Fruit fly (Drosophila melanogaster): Measurements from ENCODE around the gene Crag.

The Crag gene

dm6 chrX:8601165-8601564 is 9.3 kb downstream of the Crag start (continued):
- peak; percentile 44 for TF ChIP-seq CG2712 (tag; optimal IDR thresholded peaks at IDR 0.05)
- TF ChIP-seq pnt (GFP tag; optimal IDR thresholded peaks at IDR 0.05) = peak; percentile 0
- TF ChIP-seq trem (tag; optimal IDR thresholded peaks at IDR 0.05) = peak; percentile 21
- TF ChIP-seq dpn (GFP tag; optimal IDR thresholded peaks at IDR 0.05) = peak in 1 of 2 experiments; percentile 47
- peak; percentile 38 for TF ChIP-seq lilli (GFP tag; optimal IDR thresholded peaks at IDR 0.05)
- TF ChIP-seq Atf3 (GFP tag; optimal IDR thresholded peaks at IDR 0.05) = no peak
- TF ChIP-seq CG18262 (tag; optimal IDR thresholded peaks at IDR 0.05) = peak; percentile 40
- no peak for TF ChIP-seq HmgZ (tag; optimal IDR thresholded peaks at IDR 0.05)
- peak; percentile 31 for TF ChIP-seq zfh2 (GFP tag; optimal IDR thresholded peaks at IDR 0.05)
- peak; percentile 44; the same call in 1 of the 2 replicates for TF ChIP-seq CG14014 (GFP tag; IDR thresholded peaks at IDR 0.05)
- peak; percentile 2 for TF ChIP-seq CG13424 (tag; optimal IDR thresholded peaks at IDR 0.05)
- TF ChIP-seq pb (GFP tag; optimal IDR thresholded peaks at IDR 0.05) = no peak
- peak; percentile 64 for TF ChIP-seq CG17328 (GFP tag; IDR thresholded peaks at IDR 0.05)
- peak; percentile 63 for TF ChIP-seq zfh1 (GFP tag; IDR thresholded peaks at IDR 0.05)
- TF ChIP-seq ci (GFP tag; IDR thresholded peaks at IDR 0.05) = 0 out of 3 replicates have a peak, but pooled peaks have one; percentile 45
- TF ChIP-seq Dek (tag; optimal IDR thresholded peaks at IDR 0.05) = no peak
- TF ChIP-seq Ets65A (GFP tag) = peak; percentile 81
- TF ChIP-seq pan (optimal IDR thresholded peaks at IDR 0.05) = no peak
- peak in 1 of 2 experiments; percentile 52 for TF ChIP-seq pan (GFP tag; optimal IDR thresholded peaks at IDR 0.05 in 1 of 2, IDR thresholded peaks at IDR 0.05 in 1 of 2)
- TF ChIP-seq Trl (optimal IDR thresholded peaks at IDR 0.05) = no peak
- TF ChIP-seq Trl (GFP tag; optimal IDR thresholded peaks at IDR 0.05) = no peak
- no peak for TF ChIP-seq CG17912 (GFP tag; optimal IDR thresholded peaks at IDR 0.05)
- TF ChIP-seq ranshi (GFP tag; IDR thresholded peaks at IDR 0.05) = 0 out of 2 replicates have a peak, but pooled peaks have one; percentile 30
- TF ChIP-seq bab2 (GFP tag; optimal IDR thresholded peaks at IDR 0.05) = peak; percentile 8
- no peak for TF ChIP-seq hkb (optimal IDR thresholded peaks at IDR 0.05)
- peak; percentile 63; the same call in 1 of the 2 replicates for TF ChIP-seq hkb (GFP tag; IDR thresholded peaks at IDR 0.05)
- 0 out of 2 replicates have a peak, but pooled peaks have one; percentile 28 for TF ChIP-seq esg (GFP tag; conservative IDR thresholded peaks at IDR 0.05)
- peak; percentile 34 for TF ChIP-seq CG8388 (GFP tag; optimal IDR thresholded peaks at IDR 0.05)
- no peak for TF ChIP-seq aop (GFP tag; IDR thresholded peaks at IDR 0.05)
- TF ChIP-seq dysf (GFP tag; IDR thresholded peaks at IDR 0.05) = peak; percentile 65
- peak; percentile 24 for TF ChIP-seq CG8924 (tag; optimal IDR thresholded peaks at IDR 0.05)
- peak; percentile 36; the same call in 1 of the 3 replicates for TF ChIP-seq CG7357 (GFP tag; IDR thresholded peaks at IDR 0.05)
- no peak for TF ChIP-seq Six4 (GFP tag; optimal IDR thresholded peaks at IDR 0.05)
- TF ChIP-seq Xbp1 (GFP tag; optimal IDR thresholded peaks at IDR 0.05) = peak; percentile 38
- TF ChIP-seq chn (GFP tag; optimal IDR thresholded peaks at IDR 0.05) = peak; percentile 20
- TF ChIP-seq CG32772 (GFP tag; IDR thresholded peaks at IDR 0.05) = peak; percentile 30; the same call in 1 of the 2 replicates
- TF ChIP-seq CG17359 (tag; optimal IDR thresholded peaks at IDR 0.05) = peak; percentile 37
- no peak for TF ChIP-seq eyg (GFP tag; optimal IDR thresholded peaks at IDR 0.05)
- peak; percentile 49 for TF ChIP-seq CG10979 (tag; optimal IDR thresholded peaks at IDR 0.05)
- no peak for TF ChIP-seq CG1792 (GFP tag; optimal IDR thresholded peaks at IDR 0.05)
- TF ChIP-seq row (GFP tag; IDR thresholded peaks at IDR 0.05) = peak; percentile 51; the same call in 2 of the 3 replicates
- peak; percentile 27; the same call in 1 of the 2 replicates for TF ChIP-seq seq (GFP tag; IDR thresholded peaks at IDR 0.05)
- TF ChIP-seq HLH54F (GFP tag; optimal IDR thresholded peaks at IDR 0.05) = peak; percentile 4
- TF ChIP-seq Atf-2 (GFP tag; optimal IDR thresholded peaks at IDR 0.05) = peak; percentile 6
- peak; percentile 30 for TF ChIP-seq CG1602 (GFP tag; optimal IDR thresholded peaks at IDR 0.05)
- peak; percentile 26 for TF ChIP-seq NC2β (GFP tag; optimal IDR thresholded peaks at IDR 0.05)
- no peak for TF ChIP-seq ac (GFP tag; optimal IDR thresholded peaks at IDR 0.05)
- no peak for TF ChIP-seq Hey (tag; optimal IDR thresholded peaks at IDR 0.05)
- no peak for TF ChIP-seq fru (optimal IDR thresholded peaks at IDR 0.05)

Measured in whole organism, embryonic.